Fruit fly (Drosophila melanogaster) whole organism, pupa: ENCODE data around the gene CG43401.

Source experiments
- CG10348 ChIP-seq: fragments of 200-800 bp; sonication (Bioruptor generic); IDR thresholded peaks from 2 replicates; pipeline ENCODE4 v1.3.6; 2022; ENCODE audit warnings: missing biosample characterization, missing genetic modification characterization
- CG12605 ChIP-seq: fragments of 200-800 bp; sonication (Bioruptor generic); IDR thresholded peaks from 2 replicates; pipeline ENCODE4 v1.3.6; 2022; ENCODE audit warnings: missing biosample characterization, missing genetic modification characterization
- CG13204 ChIP-seq: fragments of 200-800 bp; sonication (Bioruptor generic); optimal IDR thresholded peaks from 2 replicates; lab custom pipeline; 2018; ENCODE audit warnings: missing biosample characterization, mild to moderate bottlenecking, missing genetic modification characterization, moderate library complexity
- CG14655 ChIP-seq: fragments of 200-800 bp; sonication (Bioruptor generic); optimal IDR thresholded peaks from 3 replicates; lab custom pipeline; 2017; ENCODE audit warnings: mild to moderate bottlenecking, missing biosample characterization, missing genetic modification reagents, missing genetic modification characterization
- CG15710 ChIP-seq: fragments of 200-800 bp; sonication (Bioruptor generic); optimal IDR thresholded peaks from 2 replicates; lab custom pipeline; 2018; ENCODE audit warnings: missing biosample characterization, mild to moderate bottlenecking, missing genetic modification characterization, moderate library complexity
- CG17806 ChIP-seq: fragments of 200-800 bp; sonication (Bioruptor generic); optimal IDR thresholded peaks from 2 replicates; lab custom pipeline; 2018; ENCODE audit warnings: missing biosample characterization, mild to moderate bottlenecking, missing genetic modification characterization, moderate library complexity
- CG32121 ChIP-seq: fragments of 200-800 bp; sonication (Bioruptor generic); IDR thresholded peaks from 2 replicates; pipeline ENCODE4 v1.3.6; 2022; ENCODE audit warnings: missing biosample characterization, missing genetic modification characterization
- CG34367 ChIP-seq: fragments of 200-800 bp; sonication (Bioruptor generic); optimal IDR thresholded peaks from 2 replicates; lab custom pipeline; 2018; ENCODE audit warnings: missing biosample characterization, mild to moderate bottlenecking, missing genetic modification characterization
- CG4496 ChIP-seq: fragments of 200-800 bp; sonication (Bioruptor generic); IDR thresholded peaks from 3 replicates; pipeline ENCODE4 v1.3.6; 2022; ENCODE audit warnings: missing biosample characterization, missing genetic modification characterization
- CG8159 ChIP-seq: fragments of 200-800 bp; sonication (Bioruptor generic); optimal IDR thresholded peaks from 3 replicates; lab custom pipeline; 2018; ENCODE audit warnings: missing biosample characterization, mild to moderate bottlenecking, missing genetic modification characterization, moderate library complexity
- CG8301 ChIP-seq: fragments of 200-800 bp; sonication (Bioruptor generic); optimal IDR thresholded peaks from 2 replicates; lab custom pipeline; 2018; ENCODE audit warnings: missing biosample characterization, mild to moderate bottlenecking, missing genetic modification characterization
- CG9948 ChIP-seq: fragments of 200-800 bp; sonication (Bioruptor generic); optimal IDR thresholded peaks from 2 replicates; lab custom pipeline; 2018; ENCODE audit warnings: missing biosample characterization, mild to moderate bottlenecking, missing genetic modification characterization, moderate library complexity
- D1 ChIP-seq: fragments of 200-800 bp; sonication (Bioruptor generic); optimal IDR thresholded peaks from 2 replicates; lab custom pipeline; 2018; ENCODE audit warnings: missing biosample characterization, mild to moderate bottlenecking, missing genetic modification characterization, moderate library complexity
- EcR ChIP-seq: fragments of 200-800 bp; sonication (Bioruptor generic); optimal IDR thresholded peaks from 3 replicates; lab custom pipeline; 2019; ENCODE audit warnings: missing biosample characterization, missing genetic modification characterization, mild to moderate bottlenecking, moderate library complexity, missing genetic modification reagents
- Ets98B ChIP-seq: fragments of 200-800 bp; sonication (Bioruptor generic); IDR thresholded peaks from 2 replicates; pipeline ENCODE4 v1.3.6; 2022; ENCODE audit warnings: missing biosample characterization, missing genetic modification characterization
- Pif1A ChIP-seq: fragments of 200-800 bp; sonication (Bioruptor generic); optimal IDR thresholded peaks from 3 replicates; lab custom pipeline; 2016; ENCODE audit warnings: missing biosample characterization, missing genetic modification characterization
- Pif1B ChIP-seq: fragments of 200-800 bp; sonication (Bioruptor generic); optimal IDR thresholded peaks from 3 replicates; lab custom pipeline; 2016; ENCODE audit warnings: missing biosample characterization, missing genetic modification characterization
- Snoo ChIP-seq: fragments of 200-800 bp; sonication (Bioruptor generic); optimal IDR thresholded peaks from 3 replicates; lab custom pipeline; 2017; ENCODE audit warnings: missing biosample characterization, mild to moderate bottlenecking, missing genetic modification characterization, inconsistent platforms
- fd96Ca ChIP-seq: fragments of 200-800 bp; sonication (Bioruptor generic); IDR thresholded peaks from 3 replicates; pipeline ENCODE4 v1.3.6; 2022; ENCODE audit warnings: missing biosample characterization, missing genetic modification characterization
- gl ChIP-seq: fragments of 200-800 bp; sonication (Bioruptor generic); optimal IDR thresholded peaks from 2 replicates; lab custom pipeline; 2018; ENCODE audit warnings: missing biosample characterization, mild to moderate bottlenecking, missing genetic modification characterization
- rn ChIP-seq: fragments of 200-800 bp; sonication (Bioruptor generic); IDR thresholded peaks from 2 replicates; pipeline ENCODE4 v1.3.6; 2022; ENCODE audit warnings: missing biosample characterization, missing genetic modification characterization

CG43401 gene

DNA sequence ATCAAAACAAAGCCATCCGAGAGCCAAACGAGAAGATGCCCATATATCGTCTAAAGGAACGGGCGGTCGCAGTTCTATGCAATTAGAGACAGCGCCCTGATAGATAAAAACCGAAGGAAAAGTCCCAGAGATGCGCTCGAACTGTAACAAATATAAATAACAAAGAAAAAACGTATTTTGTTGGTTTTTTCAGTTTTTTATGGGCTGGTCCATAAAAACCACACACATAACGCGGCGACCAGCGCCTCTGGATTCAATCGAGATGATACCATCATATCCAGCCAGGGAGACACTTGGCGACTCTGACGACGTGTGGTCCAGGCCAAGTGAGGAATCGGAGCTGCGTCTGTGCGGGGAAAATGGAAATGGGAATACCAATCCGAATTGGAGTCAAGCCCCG lies 15.2 kb downstream of the CG43401 start:
- TF ChIP-seq CG8301 (tag; lab: Kevin White, UChicago) (no peak), CG17806 (tag; lab: Kevin White, UChicago) (no peak), Pif1A (GFP tag; lab: Kevin White, UChicago) (no peak), CG8159 (tag; lab: Kevin White, UChicago) (no peak), D1 (tag; lab: Kevin White, UChicago) (no peak), gl (tag; lab: Kevin White, UChicago) (no peak), CG12605 (GFP tag; lab: Robert Waterston, UW) (no peak), fd96Ca (GFP tag; lab: Robert Waterston, UW) (no peak), CG34367 (tag; lab: Kevin White, UChicago) (no peak), CG4496 (GFP tag; lab: Robert Waterston, UW) (no peak), rn (GFP tag; lab: Robert Waterston, UW) (no peak)

DNA sequence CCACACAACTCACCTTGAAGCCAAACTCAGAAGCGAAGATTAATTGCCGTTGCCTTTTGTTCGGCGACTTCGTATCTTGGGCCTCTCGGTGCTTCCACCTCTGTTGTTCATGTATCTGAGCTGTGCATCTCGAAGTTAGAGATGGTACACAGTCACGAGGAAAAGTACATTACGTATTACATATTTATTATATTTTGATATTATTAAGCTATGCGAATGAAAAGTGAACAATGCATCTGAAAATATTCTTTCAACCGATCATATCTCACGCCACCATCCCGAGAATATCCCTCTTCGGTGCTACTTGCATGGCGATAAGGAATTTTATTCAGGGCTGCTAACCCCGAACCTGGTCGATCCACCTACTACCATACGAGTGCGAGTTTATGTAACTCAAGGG lies 16.8 kb downstream of the CG43401 start:
- TF ChIP-seq CG12605 (GFP tag; lab: Robert Waterston, UW) (peak; percentile 23; the same call in 1 of the 2 replicates), rn (GFP tag; lab: Robert Waterston, UW) (no peak), CG10348 (no peak), CG34367 (tag; lab: Kevin White, UChicago) (peak; percentile 68), Ets98B (GFP tag; lab: Robert Waterston, UW) (peak; percentile 41; the same call in 1 of the 2 replicates), CG14655 (GFP tag; lab: Kevin White, UChicago) (peak; percentile 40), CG15710 (tag; lab: Kevin White, UChicago) (peak; percentile 78), EcR (GFP tag; lab: Kevin White, UChicago) (peak; percentile 42), Pif1A (GFP tag; lab: Kevin White, UChicago) (peak; percentile 64), CG8159 (tag; lab: Kevin White, UChicago) (peak; percentile 73), CG8301 (tag; lab: Kevin White, UChicago) (peak; percentile 23), D1 (tag; lab: Kevin White, UChicago) (peak; percentile 3), Snoo (tag; lab: Kevin White, UChicago) (peak; percentile 64), CG4496 (GFP tag; lab: Robert Waterston, UW) (peak; percentile 49; the same call in 2 of the 3 replicates), CG32121 (no peak), CG17806 (tag; lab: Kevin White, UChicago) (peak; percentile 65), Pif1B (GFP tag; lab: Kevin White, UChicago) (peak; percentile 81), CG9948 (peak; percentile 27), CG13204 (GFP tag; lab: Kevin White, UChicago) (peak; percentile 56), fd96Ca (GFP tag; lab: Robert Waterston, UW) (peak; percentile 46; the same call in 1 of the 3 replicates), gl (tag; lab: Kevin White, UChicago) (peak; percentile 61)

DNA sequence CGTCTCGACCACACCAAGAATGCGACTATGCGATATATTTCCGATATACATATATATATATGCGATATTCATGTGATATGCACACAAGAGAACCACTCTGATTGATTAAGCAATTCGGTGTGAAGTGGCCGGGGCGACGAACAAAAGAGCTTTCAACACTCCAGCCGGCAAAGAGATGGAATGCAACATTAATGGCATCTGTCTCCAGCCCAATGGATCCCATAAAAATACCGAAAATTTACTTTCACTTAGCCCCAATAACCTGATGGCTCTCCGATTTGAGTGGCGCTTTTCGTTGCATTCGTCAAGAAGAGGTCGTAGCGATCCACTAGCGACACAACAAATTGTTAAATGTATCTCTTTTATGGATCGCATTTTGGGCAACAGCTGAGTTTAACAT lies 18.5 kb downstream of the CG43401 start:
- no peak for TF ChIP-seq fd96Ca (GFP tag; lab: Robert Waterston, UW)
- no peak for TF ChIP-seq CG34367 (tag; lab: Kevin White, UChicago)
- no peak for TF ChIP-seq Pif1B (GFP tag; lab: Kevin White, UChicago)
- TF ChIP-seq CG32121 = no peak
- no peak for TF ChIP-seq gl (tag; lab: Kevin White, UChicago)
- no peak for TF ChIP-seq CG14655 (GFP tag; lab: Kevin White, UChicago)
- no peak for TF ChIP-seq CG9948
- TF ChIP-seq CG10348 = no peak
- no peak for TF ChIP-seq D1 (tag; lab: Kevin White, UChicago)
- no peak for TF ChIP-seq CG15710 (tag; lab: Kevin White, UChicago)
- TF ChIP-seq Ets98B (GFP tag; lab: Robert Waterston, UW) = no peak
- no peak for TF ChIP-seq CG17806 (tag; lab: Kevin White, UChicago)
- no peak for TF ChIP-seq Snoo (tag; lab: Kevin White, UChicago)
- TF ChIP-seq CG13204 (GFP tag; lab: Kevin White, UChicago) = no peak
- TF ChIP-seq rn (GFP tag; lab: Robert Waterston, UW) = no peak
- no peak for TF ChIP-seq CG8301 (tag; lab: Kevin White, UChicago)
- no peak for TF ChIP-seq Pif1A (GFP tag; lab: Kevin White, UChicago)

DNA sequence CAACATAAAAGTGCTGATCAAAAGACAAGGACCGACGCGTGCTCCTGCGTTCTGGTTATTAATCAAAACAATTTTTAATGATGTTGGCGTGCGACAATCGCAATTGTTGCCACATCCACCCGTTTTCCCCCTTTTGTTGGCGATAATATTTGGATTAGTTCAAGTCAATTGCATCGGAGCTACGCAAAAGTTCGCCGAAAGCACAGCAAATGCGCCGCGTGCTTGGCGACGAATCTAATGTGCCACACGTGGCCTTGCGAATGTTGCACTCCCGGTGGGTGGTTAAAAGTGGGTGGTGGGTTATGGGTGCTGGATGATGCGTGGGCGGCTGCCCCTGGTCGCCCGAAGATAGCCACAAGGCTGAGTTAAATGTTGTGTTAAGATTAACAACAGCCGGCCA lies 19.4 kb downstream of the CG43401 start:
- TF ChIP-seq Pif1B (GFP tag; lab: Kevin White, UChicago) (no peak), CG15710 (tag; lab: Kevin White, UChicago) (no peak), rn (GFP tag; lab: Robert Waterston, UW) (no peak), CG10348 (no peak), D1 (tag; lab: Kevin White, UChicago) (no peak), CG8301 (tag; lab: Kevin White, UChicago) (no peak), CG8159 (tag; lab: Kevin White, UChicago) (no peak), Pif1A (GFP tag; lab: Kevin White, UChicago) (no peak), Snoo (tag; lab: Kevin White, UChicago) (no peak), CG4496 (GFP tag; lab: Robert Waterston, UW) (no peak), CG14655 (GFP tag; lab: Kevin White, UChicago) (no peak), EcR (GFP tag; lab: Kevin White, UChicago) (no peak), fd96Ca (GFP tag; lab: Robert Waterston, UW) (no peak), gl (tag; lab: Kevin White, UChicago) (no peak), CG34367 (tag; lab: Kevin White, UChicago) (no peak), CG17806 (tag; lab: Kevin White, UChicago) (no peak), CG13204 (GFP tag; lab: Kevin White, UChicago) (no peak), Ets98B (GFP tag; lab: Robert Waterston, UW) (no peak), CG32121 (no peak)
- TF ChIP-seq, all 21 proteins: peak for 0

DNA sequence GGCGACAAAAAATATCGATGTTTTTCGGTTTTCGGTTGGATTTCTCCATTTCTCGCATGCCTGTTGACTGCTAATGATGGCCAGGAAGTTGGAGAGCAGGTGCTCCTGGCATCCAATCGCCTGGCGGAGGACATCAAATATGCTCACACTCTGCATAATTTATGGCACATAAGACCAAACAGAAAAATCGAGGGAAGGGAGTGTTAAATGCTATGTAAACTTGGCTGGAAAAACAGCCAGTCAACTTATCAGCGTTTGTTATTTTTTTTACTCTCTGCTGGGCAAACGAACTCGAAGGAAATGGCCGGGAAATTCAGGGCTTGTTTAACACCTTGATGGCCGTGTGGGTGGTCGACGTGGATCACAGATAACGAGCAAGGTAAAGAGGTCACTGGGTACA lies 19.9 kb downstream of the CG43401 start:
- TF ChIP-seq CG15710 (tag; lab: Kevin White, UChicago) (no peak), gl (tag; lab: Kevin White, UChicago) (no peak), CG4496 (GFP tag; lab: Robert Waterston, UW) (no peak), CG8301 (tag; lab: Kevin White, UChicago) (no peak), CG9948 (no peak), CG34367 (tag; lab: Kevin White, UChicago) (no peak), EcR (GFP tag; lab: Kevin White, UChicago) (no peak), CG8159 (tag; lab: Kevin White, UChicago) (no peak), Ets98B (GFP tag; lab: Robert Waterston, UW) (no peak), CG14655 (GFP tag; lab: Kevin White, UChicago) (no peak), CG17806 (tag; lab: Kevin White, UChicago) (no peak), fd96Ca (GFP tag; lab: Robert Waterston, UW) (no peak), Snoo (tag; lab: Kevin White, UChicago) (no peak), CG13204 (GFP tag; lab: Kevin White, UChicago) (no peak), CG32121 (no peak), Pif1B (GFP tag; lab: Kevin White, UChicago) (no peak), Pif1A (GFP tag; lab: Kevin White, UChicago) (no peak), CG10348 (no peak), D1 (tag; lab: Kevin White, UChicago) (no peak)
